Worm (Caenorhabditis elegans): ENCODE measurements around the gene R12B2.8.

DNA sequence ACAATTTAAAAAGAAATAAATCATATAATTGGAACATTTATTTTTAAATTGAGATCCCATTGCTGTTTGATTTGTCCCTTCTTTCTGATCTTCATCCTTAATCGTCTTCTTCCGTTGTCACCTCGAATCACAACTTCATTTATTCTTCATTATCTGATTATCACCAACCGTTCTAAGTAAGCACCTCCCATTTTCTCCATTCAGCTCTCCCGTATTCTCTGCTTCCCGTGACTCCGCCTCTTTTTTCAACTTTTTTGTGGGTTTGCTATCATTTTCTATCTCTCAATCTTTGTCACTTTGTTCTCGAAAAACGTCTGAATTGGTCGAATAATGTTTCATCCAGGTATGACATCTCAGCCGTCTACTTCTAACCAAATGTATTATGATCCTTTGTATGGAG is 7.8 kb upstream of the R12B2.8 start, which contains the start of gene sma-4:
- TF ChIP-seq efl-1 (GFP tag; optimal IDR thresholded peaks at IDR 0.05) (no peak), akir-1 (GFP tag; optimal IDR thresholded peaks at IDR 0.05) (no peak), Y79H2A.3 (GFP tag; conservative IDR thresholded peaks at IDR 0.05) (no peak), T07F8.4 (tag; optimal IDR thresholded peaks at IDR 0.05) (no peak), lin-35 (GFP tag; optimal IDR thresholded peaks at IDR 0.05) (no peak), xnd-1 (tag; optimal IDR thresholded peaks at IDR 0.05) (no peak), B0336.3 (GFP tag; IDR thresholded peaks at IDR 0.05) (no peak), unc-62 (GFP tag; optimal IDR thresholded peaks at IDR 0.05) (no peak)

Measured in whole organism, young adult.